Worm (Caenorhabditis elegans) whole organism, L1 larva: ENCODE data around the gene hpo-31.

Experiments used
- fkh-4 ChIP-seq: sonication (generic microtip); optimal IDR thresholded peaks from 2 replicates; lab custom pipeline; 2016; ENCODE audit warnings: missing compliant biosample characterization, missing genetic modification characterization, borderline replicate concordance
- nhr-85 ChIP-seq: sonication (generic microtip); peaks from one replicate; lab custom pipeline; 2016; ENCODE audit warnings: missing genetic modification characterization, inconsistent platforms, missing compliant biosample characterization

The hpo-31 gene

ce11 chrV:13873323-13873722, 50.5 kb downstream of the hpo-31 start:
- TF ChIP-seq fkh-4 (tag; lab: Kevin White, UChicago) (no peak), nhr-85 (tag; lab: Kevin White, UChicago) (peak; percentile 1)
